Fruit fly (Drosophila melanogaster) whole organism, embryonic: ENCODE data around the gene PMP34.

Source experiments
- CG15011 ChIP-seq: fragments of 200-800 bp; sonication (Bioruptor generic); optimal IDR thresholded peaks from 3 replicates; lab custom pipeline; 2018; ENCODE audit warnings: missing biosample characterization, mild to moderate bottlenecking, missing genetic modification characterization
- CG16863 ChIP-seq: fragments of 200-800 bp; sonication (Bioruptor generic); optimal IDR thresholded peaks from 3 replicates; lab custom pipeline; 2016; ENCODE audit warnings: missing biosample characterization, missing genetic modification characterization
- CG30403 ChIP-seq: fragments of 200-800 bp; sonication (Bioruptor generic); optimal IDR thresholded peaks from 3 replicates; lab custom pipeline; 2016; ENCODE audit warnings: missing biosample characterization, missing genetic modification characterization
- Ets65A ChIP-seq: fragments of 200-800 bp; sonication (Bioruptor generic); peaks from one replicate; lab custom pipeline; 2016; ENCODE audit warnings: missing biosample characterization, missing genetic modification characterization
- Tbp ChIP-seq: fragments of >200 bp; optimal IDR thresholded peaks from 2 replicates; lab custom pipeline; 2018; ENCODE audit warnings: missing biosample characterization, missing genetic modification characterization
- al ChIP-seq: fragments of 200-800 bp; sonication (Bioruptor generic); IDR thresholded peaks from 2 replicates; pipeline ENCODE4 v1.3.6; 2022; ENCODE audit warnings: missing biosample characterization, missing genetic modification characterization
- bcd ChIP-seq: fragments of 200-800 bp; sonication (Bioruptor generic); optimal IDR thresholded peaks from 2 replicates; lab custom pipeline; 2017; ENCODE audit warnings: missing biosample characterization, mild to moderate bottlenecking, missing genetic modification characterization
- gsb ChIP-seq: fragments of 200-800 bp; sonication (Bioruptor generic); IDR thresholded peaks from 2 replicates; pipeline ENCODE4 v1.3.6; 2022; ENCODE audit warnings: missing biosample characterization, missing genetic modification characterization
- h ChIP-seq: fragments of >200 bp; optimal IDR thresholded peaks from 2 replicates; lab custom pipeline; 2017
- stc ChIP-seq: fragments of 200-800 bp; sonication (Bioruptor generic); IDR thresholded peaks from 2 replicates; pipeline ENCODE4 v1.3.6; 2022; ENCODE audit warnings: missing biosample characterization, missing genetic modification characterization
- tll ChIP-seq, 2 experiments: fragments of 200-800 bp in 1 of 2; fragments of >200 bp in 1 of 2; sonication (Bioruptor generic) in 1 of 2; optimal IDR thresholded peaks; 2 replicates each; lab custom pipeline; 2017 to 2019; ENCODE audit warnings: missing biosample characterization in 2 of 2, missing genetic modification characterization in 2 of 2, mild to moderate bottlenecking in 1 of 2, moderate library complexity in 1 of 2
- z ChIP-seq: fragments of 200-800 bp; sonication (Bioruptor generic); IDR thresholded peaks from 3 replicates; pipeline ENCODE4 v1.3.6; 2022; ENCODE audit warnings: missing biosample characterization, missing genetic modification characterization

DNA sequence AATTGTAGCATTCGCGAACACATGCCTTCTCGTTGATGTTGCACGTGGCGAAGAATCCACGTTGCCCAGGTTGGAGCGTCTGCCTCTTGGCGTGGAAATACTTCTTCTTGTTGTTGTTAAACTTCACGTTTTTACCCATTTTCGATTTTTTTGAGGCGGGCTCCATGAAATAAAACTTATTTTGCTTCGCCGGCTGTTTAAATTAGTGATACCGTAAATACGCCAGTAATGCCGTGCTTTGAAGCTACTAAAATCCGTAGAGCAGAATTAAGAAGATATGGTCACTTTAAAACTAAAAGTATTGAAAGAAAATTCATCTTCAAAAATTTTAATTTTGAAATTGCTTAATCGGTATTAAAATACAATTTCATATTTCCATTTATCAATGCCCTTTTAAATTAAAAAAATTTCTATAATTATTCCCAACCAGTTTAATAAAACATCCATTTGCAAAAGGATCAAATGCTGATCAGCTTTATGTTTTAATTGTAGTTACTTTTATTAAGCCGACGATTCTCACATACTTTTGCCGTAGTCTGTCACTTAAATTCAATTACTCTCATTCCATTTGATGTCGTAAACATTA is 3.6 kb downstream of the PMP34 start, which contains the start of gene CG15014:
- TF ChIP-seq Ets65A (GFP tag; lab: Kevin White, UChicago) (no peak), CG15011 (no peak), CG16863 (no peak), gsb (no peak), bcd (no peak), stc (no peak), al (GFP tag; lab: Robert Waterston, UW) (no peak), Tbp (GFP tag; lab: Kevin White, UChicago) (no peak), CG30403 (no peak), z (GFP tag; lab: Robert Waterston, UW) (no peak), h (lab: Kevin White, UChicago) (no peak), tll (GFP tag; optimal IDR thresholded peaks at IDR 0.05; lab: Kevin White, UChicago) (no peak)
